Worm (Caenorhabditis elegans) whole organism, L4/young adult: ENCODE results near the gene bus-19.

Experiments used
- W03F9.2 ChIP-seq: fragments of 150-350 bp; optimal IDR thresholded peaks from 2 replicates; lab custom pipeline; 2014; ENCODE audit warnings: missing biosample characterization, missing genetic modification characterization
- dao-5 ChIP-seq: sonication (generic microtip); optimal IDR thresholded peaks from 2 replicates; lab custom pipeline; 2016; ENCODE audit warnings: missing genotype, missing genetic modification characterization, moderate library complexity, missing compliant biosample characterization
- him-1 ChIP-seq: sonication (generic microtip); optimal IDR thresholded peaks from 2 replicates; lab custom pipeline; 2016; ENCODE audit warnings: missing genotype, missing genetic modification reagents, missing genetic modification characterization, missing compliant biosample characterization

The bus-19 gene

ce11 chrV:12870740-12871139, 1.1 kb upstream of the bus-19 start:
- TF ChIP-seq W03F9.2 (tag; lab: Kevin White, UChicago): no peak
- no peak for TF ChIP-seq dao-5 (tag; lab: Kevin White, UChicago)
- no peak for TF ChIP-seq him-1 (tag; lab: Kevin White, UChicago)

- TF ChIP-seq dao-5 (tag; lab: Kevin White, UChicago) (no peak), W03F9.2 (tag; lab: Kevin White, UChicago) (no peak), him-1 (tag; lab: Kevin White, UChicago) (no peak)
Observed at ce11 chrV:12875850-12876249, 4.0 kb downstream of the bus-19 start.

ce11 chrV:12876708-12877107, 4.9 kb downstream of the bus-19 start:
- TF ChIP-seq W03F9.2 (tag; lab: Kevin White, UChicago): no peak
- no peak for TF ChIP-seq dao-5 (tag; lab: Kevin White, UChicago)
- TF ChIP-seq him-1 (tag; lab: Kevin White, UChicago): no peak

ce11 chrV:12877579-12877978, 5.7 kb downstream of the bus-19 start:
- no peak for TF ChIP-seq W03F9.2 (tag; lab: Kevin White, UChicago)
- TF ChIP-seq him-1 (tag; lab: Kevin White, UChicago): no peak
- no peak for TF ChIP-seq dao-5 (tag; lab: Kevin White, UChicago)

- TF ChIP-seq W03F9.2 (tag; lab: Kevin White, UChicago) (no peak), him-1 (tag; lab: Kevin White, UChicago) (no peak), dao-5 (tag; lab: Kevin White, UChicago) (no peak)
Observed at ce11 chrV:12879349-12879748, 7.5 kb downstream of the bus-19 start.

ce11 chrV:12881396-12881795, 9.5 kb downstream of the bus-19 start:
- TF ChIP-seq W03F9.2 (tag; lab: Kevin White, UChicago): no peak
- TF ChIP-seq him-1 (tag; lab: Kevin White, UChicago): no peak
- no peak for TF ChIP-seq dao-5 (tag; lab: Kevin White, UChicago)

- TF ChIP-seq W03F9.2 (tag; lab: Kevin White, UChicago): no peak
- no peak for TF ChIP-seq dao-5 (tag; lab: Kevin White, UChicago)
Observed at ce11 chrV:12882370-12882769, 10.5 kb downstream of the bus-19 start.

- no peak for TF ChIP-seq dao-5 (tag; lab: Kevin White, UChicago)
- no peak for TF ChIP-seq him-1 (tag; lab: Kevin White, UChicago)
- no peak for TF ChIP-seq W03F9.2 (tag; lab: Kevin White, UChicago)
Observed at ce11 chrV:12885860-12886259, 14.0 kb downstream of the bus-19 start, which contains the start of gene glb-24. Gene glb-24, minus strand, starts transcription at chrV:12885960.

- TF ChIP-seq him-1 (tag; lab: Kevin White, UChicago) (no peak), dao-5 (tag; lab: Kevin White, UChicago) (no peak)
Observed at ce11 chrV:12895772-12896171, 23.9 kb downstream of the bus-19 start, which contains the start of gene ttbk-7. Gene ttbk-7, minus strand, starts transcription at chrV:12895872.

ce11 chrV:12896850-12897249, 25.0 kb downstream of the bus-19 start:
- TF ChIP-seq dao-5 (tag; lab: Kevin White, UChicago) (no peak), W03F9.2 (tag; lab: Kevin White, UChicago) (no peak), him-1 (tag; lab: Kevin White, UChicago) (no peak)

ce11 chrV:12897338-12897737, 25.5 kb downstream of the bus-19 start:
- no peak for TF ChIP-seq W03F9.2 (tag; lab: Kevin White, UChicago)
- TF ChIP-seq dao-5 (tag; lab: Kevin White, UChicago): no peak
- TF ChIP-seq him-1 (tag; lab: Kevin White, UChicago): no peak

ce11 chrV:12898583-12899232, 26.9 kb downstream of the bus-19 start:
- TF ChIP-seq him-1 (tag; lab: Kevin White, UChicago) (no peak), dao-5 (tag; lab: Kevin White, UChicago) (no peak), W03F9.2 (tag; lab: Kevin White, UChicago) (no peak)

ce11 chrV:12901301-12901700, 29.4 kb downstream of the bus-19 start:
- TF ChIP-seq dao-5 (tag; lab: Kevin White, UChicago) (no peak), W03F9.2 (tag; lab: Kevin White, UChicago) (no peak), him-1 (tag; lab: Kevin White, UChicago) (no peak)

- TF ChIP-seq him-1 (tag; lab: Kevin White, UChicago) (no peak), dao-5 (tag; lab: Kevin White, UChicago) (no peak), W03F9.2 (tag; lab: Kevin White, UChicago) (no peak)
Observed at ce11 chrV:12904054-12904453, 32.2 kb downstream of the bus-19 start, which contains the start of gene ttr-27. Gene ttr-27, minus strand, starts transcription at chrV:12904098.
